Worm (Caenorhabditis elegans) whole organism, L2 larva: ENCODE results near the gene C08B11.9.

Source experiments
- C34F6.9 ChIP-seq: fragments of 150-350 bp; optimal IDR thresholded peaks from 2 replicates; lab custom pipeline; 2014; ENCODE audit warnings: missing biosample characterization, missing genetic modification characterization
- F13H6.1 ChIP-seq: sonication (generic microtip); optimal IDR thresholded peaks from 2 replicates; lab custom pipeline; 2016; ENCODE audit warnings: missing genetic modification characterization, missing compliant biosample characterization
- Y55F3AM.14 ChIP-seq: fragments of 200-800 bp; sonication (Bioruptor generic); optimal IDR thresholded peaks from 2 replicates; lab custom pipeline; 2018; ENCODE audit warnings: mild to moderate bottlenecking, missing genetic modification characterization, missing compliant biosample characterization
- ZK546.5 ChIP-seq: sonication (generic microtip); optimal IDR thresholded peaks from 2 replicates; lab custom pipeline; 2017; ENCODE audit warnings: missing biosample characterization, missing genetic modification characterization
- aly-2 ChIP-seq: fragments of 150-350 bp; optimal IDR thresholded peaks from 2 replicates; lab custom pipeline; 2014; ENCODE audit warnings: missing biosample characterization, missing genetic modification characterization
- ama-1 ChIP-seq: fragments of 150-350 bp; optimal IDR thresholded peaks from 2 replicates; lab custom pipeline; 2018; ENCODE audit warnings: inconsistent platforms
- ceh-16 ChIP-seq: fragments of 150-350 bp; optimal IDR thresholded peaks from 2 replicates; lab custom pipeline; 2014; ENCODE audit warnings: missing biosample characterization, missing genetic modification characterization
- ceh-82 ChIP-seq: fragments of 150-350 bp; optimal IDR thresholded peaks from 2 replicates; lab custom pipeline; 2014; ENCODE audit warnings: missing biosample characterization, missing genetic modification characterization
- crh-2 ChIP-seq: sonication (generic microtip); optimal IDR thresholded peaks from 2 replicates; lab custom pipeline; 2017; ENCODE audit warnings: missing biosample characterization, missing genetic modification characterization
- dmd-4 ChIP-seq: sonication (generic microtip); optimal IDR thresholded peaks from 2 replicates; lab custom pipeline; 2017; ENCODE audit warnings: missing biosample characterization, missing genetic modification characterization
- egl-27 ChIP-seq: sonication (generic microtip); optimal IDR thresholded peaks from 3 replicates; lab custom pipeline; 2017; ENCODE audit warnings: missing biosample characterization, missing genetic modification reagents, missing genetic modification characterization
- elt-1 ChIP-seq: fragments of 150-350 bp; optimal IDR thresholded peaks from 2 replicates; lab custom pipeline; 2014; ENCODE audit warnings: missing biosample characterization, missing genetic modification characterization
- elt-3 ChIP-seq: sonication (generic microtip); optimal IDR thresholded peaks from 2 replicates; lab custom pipeline; 2017; ENCODE audit warnings: missing biosample characterization, missing genetic modification characterization
- fos-1 ChIP-seq: fragments of 150-350 bp; optimal IDR thresholded peaks from 2 replicates; lab custom pipeline; 2014; ENCODE audit warnings: missing biosample characterization, missing genetic modification characterization
- gmeb-1 ChIP-seq: fragments of 150-350 bp; optimal IDR thresholded peaks from 2 replicates; lab custom pipeline; 2014; ENCODE audit warnings: missing biosample characterization, missing genetic modification characterization
- lin-11 ChIP-seq: fragments of 150-350 bp; sonication (generic microtip); optimal IDR thresholded peaks from 2 replicates; lab custom pipeline; 2014; ENCODE audit warnings: missing biosample characterization, missing genetic modification characterization, inconsistent platforms, mixed read lengths
- lsy-2 ChIP-seq, 2 experiments: fragments of 150-350 bp in 1 of 2; sonication (generic microtip) in 1 of 2; optimal IDR thresholded peaks; 2 replicates each; lab custom pipeline; 2014 to 2017; ENCODE audit warnings: missing biosample characterization in 2 of 2, missing genetic modification characterization in 2 of 2
- mab-5 ChIP-seq: fragments of 150-350 bp; optimal IDR thresholded peaks from 2 replicates; lab custom pipeline; 2014; ENCODE audit warnings: missing biosample characterization, missing genetic modification characterization
- mbf-1 ChIP-seq: sonication (generic microtip); optimal IDR thresholded peaks from 2 replicates; lab custom pipeline; 2017; ENCODE audit warnings: missing biosample characterization, missing genetic modification characterization
- mdl-1 ChIP-seq, 2 experiments: fragments of 150-350 bp in 1 of 2; sonication (generic microtip) in 1 of 2; optimal IDR thresholded peaks; 2 replicates each; lab custom pipeline; 2017; ENCODE audit warnings: missing biosample characterization in 2 of 2, missing genetic modification characterization in 2 of 2
- nhr-10 ChIP-seq: sonication (generic microtip); optimal IDR thresholded peaks from 2 replicates; lab custom pipeline; 2017; ENCODE audit warnings: missing biosample characterization, missing genetic modification characterization
- nhr-129 ChIP-seq: fragments of 150-350 bp; optimal IDR thresholded peaks from 2 replicates; lab custom pipeline; 2014; ENCODE audit warnings: missing biosample characterization, missing genetic modification characterization
- nhr-23 ChIP-seq: fragments of 150-350 bp; optimal IDR thresholded peaks from 2 replicates; lab custom pipeline; 2014; ENCODE audit warnings: missing biosample characterization, missing genetic modification reagents, missing genetic modification characterization
- nhr-237 ChIP-seq: fragments of 150-350 bp; optimal IDR thresholded peaks from 2 replicates; lab custom pipeline; 2014; ENCODE audit warnings: missing biosample characterization, missing genetic modification characterization
- nhr-25 ChIP-seq: fragments of 150-350 bp; sonication (generic microtip); optimal IDR thresholded peaks from 3 replicates; lab custom pipeline; 2014; ENCODE audit warnings: missing biosample characterization, missing genetic modification characterization
- nhr-6 ChIP-seq: fragments of 150-350 bp; optimal IDR thresholded peaks from 2 replicates; lab custom pipeline; 2014; ENCODE audit warnings: missing biosample characterization, missing genetic modification characterization
- peb-1 ChIP-seq: fragments of 150-350 bp; optimal IDR thresholded peaks from 2 replicates; lab custom pipeline; 2014; ENCODE audit warnings: missing biosample characterization, missing genetic modification characterization
- sem-4 ChIP-seq: fragments of 150-350 bp; optimal IDR thresholded peaks from 2 replicates; lab custom pipeline; 2014; ENCODE audit warnings: missing biosample characterization, missing genetic modification reagents, missing genetic modification characterization
- skn-1 ChIP-seq: sonication (generic microtip); optimal IDR thresholded peaks from 2 replicates; lab custom pipeline; 2017; ENCODE audit warnings: missing biosample characterization, missing genetic modification characterization
- sma-3 ChIP-seq: sonication (generic microtip); optimal IDR thresholded peaks from 2 replicates; lab custom pipeline; 2016; ENCODE audit warnings: missing genetic modification reagents, missing genetic modification characterization, missing compliant biosample characterization
- sma-9 ChIP-seq, 2 experiments: fragments of 150-350 bp in 1 of 2; sonication (generic microtip) in 1 of 2; optimal IDR thresholded peaks; 2 replicates each; lab custom pipeline; 2014 to 2016; ENCODE audit warnings: missing genetic modification characterization in 2 of 2, mild to moderate bottlenecking in 1 of 2, missing biosample characterization in 1 of 2, missing compliant biosample characterization in 1 of 2, missing genetic modification reagents in 1 of 2, moderate library complexity in 1 of 2
- unc-39 ChIP-seq: fragments of 150-350 bp; optimal IDR thresholded peaks from 2 replicates; lab custom pipeline; 2014; ENCODE audit warnings: missing biosample characterization, missing genetic modification characterization
- unc-55 ChIP-seq: fragments of 150-350 bp; sonication (generic microtip); optimal IDR thresholded peaks from 3 replicates; lab custom pipeline; 2014; ENCODE audit warnings: missing biosample characterization, missing genetic modification reagents, missing genetic modification characterization
- unc-62 ChIP-seq: fragments of 150-350 bp; optimal IDR thresholded peaks from 2 replicates; lab custom pipeline; 2014; ENCODE audit warnings: missing biosample characterization, missing genetic modification reagents, missing genetic modification characterization
- zag-1 ChIP-seq: fragments of 150-350 bp; optimal IDR thresholded peaks from 2 replicates; lab custom pipeline; 2014; ENCODE audit warnings: missing biosample characterization, missing genetic modification characterization
- ztf-11 ChIP-seq: sonication (generic microtip); optimal IDR thresholded peaks from 2 replicates; lab custom pipeline; 2017; ENCODE audit warnings: missing biosample characterization, missing genetic modification characterization
- ztf-4 ChIP-seq: fragments of 150-350 bp; optimal IDR thresholded peaks from 2 replicates; lab custom pipeline; 2014; ENCODE audit warnings: missing biosample characterization, missing genetic modification characterization

C08B11.9 gene

DNA sequence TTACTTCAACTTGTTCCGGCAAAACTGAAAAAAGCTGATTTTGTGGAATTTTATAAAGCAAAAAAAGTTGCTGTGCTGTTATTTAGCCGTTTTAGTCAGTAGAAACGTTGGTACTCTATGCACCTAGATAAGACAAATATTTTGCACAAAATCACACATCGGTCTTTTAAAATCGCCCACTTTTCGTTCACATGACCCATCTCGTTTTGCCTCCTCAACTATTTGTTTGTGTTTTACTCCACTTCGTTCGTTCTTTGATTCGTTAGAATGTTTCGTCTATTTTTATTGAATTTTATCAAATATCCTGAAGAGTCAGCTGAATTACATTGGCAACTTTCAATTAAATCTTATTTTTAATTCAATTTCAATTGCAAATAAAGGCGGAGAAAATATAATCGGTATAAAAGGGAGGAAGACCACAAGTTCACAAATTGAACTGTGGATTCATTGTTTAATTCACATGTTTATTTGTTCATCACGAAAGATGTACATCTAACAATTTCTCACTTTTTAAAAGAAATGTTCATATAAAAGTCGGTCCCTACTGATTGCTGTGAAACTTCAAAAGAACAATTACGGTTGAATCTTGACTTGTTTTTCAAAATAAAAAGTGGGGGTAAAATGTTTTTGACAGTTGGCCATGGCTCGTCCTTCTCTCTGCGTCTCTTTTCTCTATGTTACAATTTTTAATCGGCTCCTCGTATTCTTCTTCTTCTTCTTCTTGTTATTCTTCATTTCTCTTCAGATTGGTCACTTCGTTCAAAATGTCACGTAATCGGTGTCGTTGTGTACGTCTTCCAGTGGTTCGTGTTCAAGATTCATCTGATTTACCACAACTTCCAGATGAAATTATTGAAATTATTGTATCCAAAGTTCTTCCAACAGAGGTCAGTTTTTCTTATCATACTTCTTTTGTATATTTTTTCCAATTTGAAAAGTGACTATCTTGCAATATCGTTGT lies 25.6 kb downstream of the C08B11.9 start, which contains the start of gene DH11.2:
DH11.2 (plus strand) TSS at position 746 of the 961 bp plus-strand sequence.
- TF ChIP-seq nhr-10 (tag; lab: Kevin White, UChicago): no peak
- no peak for TF ChIP-seq nhr-23 (tag; lab: Kevin White, UChicago)
- TF ChIP-seq peb-1: no peak
- TF ChIP-seq elt-1: no peak
- TF ChIP-seq skn-1 (tag; lab: Kevin White, UChicago): no peak
- TF ChIP-seq ztf-4 (tag; lab: Kevin White, UChicago): no peak
- TF ChIP-seq C34F6.9 (tag; lab: Kevin White, UChicago): no peak
- TF ChIP-seq unc-39 (tag; lab: Kevin White, UChicago): no peak
- peak; percentile 4 for TF ChIP-seq gmeb-1 (tag; lab: Kevin White, UChicago)
- no peak for TF ChIP-seq unc-55
- TF ChIP-seq F13H6.1 (tag; lab: Kevin White, UChicago): no peak
- peak; percentile 31 for TF ChIP-seq nhr-129 (tag; lab: Kevin White, UChicago)
- no peak for TF ChIP-seq nhr-25 (tag; lab: Kevin White, UChicago)
- TF ChIP-seq dmd-4 (tag; lab: Kevin White, UChicago): no peak
- TF ChIP-seq sma-9 (GFP tag; optimal IDR thresholded peaks at IDR 0.05; lab: Kevin White, UChicago): peak; percentile 80
- TF ChIP-seq sma-9 (tag; optimal IDR thresholded peaks at IDR 0.05; lab: Kevin White, UChicago): no peak
- TF ChIP-seq mab-5: no peak
- no peak for TF ChIP-seq lin-11 (tag; lab: Kevin White, UChicago)
- TF ChIP-seq ztf-11 (tag; lab: Kevin White, UChicago): no peak
- peak in 1 of 2 experiments; percentile 6 for TF ChIP-seq lsy-2 (tag; optimal IDR thresholded peaks at IDR 0.05; lab: Kevin White, UChicago)
- peak; percentile 82 for TF ChIP-seq ama-1 (lab: Kevin White, UChicago)
- no peak for TF ChIP-seq mdl-1 (tag; optimal IDR thresholded peaks at IDR 0.05; lab: Kevin White, UChicago)
- no peak for TF ChIP-seq sem-4 (tag; lab: Kevin White, UChicago)
- no peak for TF ChIP-seq crh-2 (tag; lab: Kevin White, UChicago)
- TF ChIP-seq egl-27 (tag; lab: Kevin White, UChicago): no peak

- TF ChIP-seq unc-39 (tag; lab: Kevin White, UChicago): no peak
- TF ChIP-seq ceh-16 (tag; lab: Kevin White, UChicago): no peak
- no peak for TF ChIP-seq nhr-6 (tag; lab: Kevin White, UChicago)
- TF ChIP-seq zag-1 (tag; lab: Kevin White, UChicago): no peak
- TF ChIP-seq mbf-1: no peak
- no peak for TF ChIP-seq dmd-4 (tag; lab: Kevin White, UChicago)
- TF ChIP-seq nhr-23 (tag; lab: Kevin White, UChicago): no peak
- TF ChIP-seq, all 48 proteins: peak for 0
Measured at ce11 chrII:8008334-8008733, 29.6 kb downstream of the C08B11.9 start, which contains the start of gene glna-2. Gene glna-2 (plus strand): TSS chrII:8008634.

DNA sequence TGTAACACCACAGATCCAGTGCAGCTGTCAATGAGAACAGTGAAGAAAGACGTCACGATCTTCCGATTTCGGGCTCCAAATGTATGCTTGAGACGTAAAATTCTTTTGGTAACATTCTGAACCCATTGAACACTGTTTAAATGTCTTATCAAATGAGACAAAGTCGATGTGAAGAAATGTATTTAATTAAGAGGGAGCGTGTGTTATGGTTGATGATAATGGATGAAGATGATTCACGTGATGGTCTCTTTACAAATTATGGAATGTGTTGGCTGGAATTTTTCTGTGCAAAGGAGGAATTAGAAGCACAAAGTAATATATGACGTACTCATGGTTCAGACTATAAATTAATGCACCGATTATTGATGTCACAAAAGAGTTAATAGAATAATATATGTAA lies 31.0 kb downstream of the C08B11.9 start:
- no peak for TF ChIP-seq sem-4 (tag; lab: Kevin White, UChicago)
- TF ChIP-seq Y55F3AM.14 (GFP tag; lab: Kevin White, UChicago): no peak
- peak; percentile 54 for TF ChIP-seq sma-9 (GFP tag; optimal IDR thresholded peaks at IDR 0.05; lab: Kevin White, UChicago)
- no peak for TF ChIP-seq sma-9 (tag; optimal IDR thresholded peaks at IDR 0.05; lab: Kevin White, UChicago)
- TF ChIP-seq aly-2 (tag; lab: Kevin White, UChicago): no peak
- TF ChIP-seq fos-1 (tag; lab: Kevin White, UChicago): peak; percentile 17

- TF ChIP-seq ztf-4 (tag; lab: Kevin White, UChicago): no peak
- TF ChIP-seq ceh-82 (tag; lab: Kevin White, UChicago): no peak
- TF ChIP-seq fos-1 (tag; lab: Kevin White, UChicago): peak; percentile 57
Measured at ce11 chrII:8004752-8005151, 33.2 kb downstream of the C08B11.9 start.

DNA sequence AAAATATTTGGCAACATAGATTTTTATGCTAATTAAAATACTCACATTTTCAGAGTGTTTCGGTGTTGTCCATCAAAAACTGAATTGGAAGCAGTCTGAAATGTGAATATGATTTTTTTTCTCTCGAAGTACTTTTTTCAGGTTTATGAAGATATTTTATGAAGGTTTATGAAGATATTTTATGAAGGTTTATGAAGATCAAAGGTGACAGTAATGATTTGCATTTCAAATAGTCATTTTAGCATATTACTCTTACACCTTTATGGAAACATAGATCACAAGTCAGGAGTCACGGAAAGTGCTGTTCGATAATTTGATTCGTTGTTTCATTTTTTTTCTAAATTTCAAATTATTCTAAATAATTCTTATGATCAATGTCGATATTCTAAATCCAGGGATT lies 33.8 kb downstream of the C08B11.9 start, which contains the start of gene pgp-11:
pgp-11 (minus strand) TSS at position 101 of the 400 bp plus-strand sequence.
- TF ChIP-seq elt-1: no peak
- TF ChIP-seq ztf-11 (tag; lab: Kevin White, UChicago): no peak
- no peak for TF ChIP-seq nhr-237 (tag; lab: Kevin White, UChicago)
- TF ChIP-seq sem-4 (tag; lab: Kevin White, UChicago): no peak
- no peak for TF ChIP-seq ZK546.5 (tag; lab: Kevin White, UChicago)
- no peak for TF ChIP-seq unc-62
- TF ChIP-seq sma-3 (GFP tag; lab: Kevin White, UChicago): no peak
- no peak for TF ChIP-seq peb-1
- TF ChIP-seq egl-27 (tag; lab: Kevin White, UChicago): no peak
- no peak for TF ChIP-seq elt-3 (tag; lab: Kevin White, UChicago)
- TF ChIP-seq ceh-16 (tag; lab: Kevin White, UChicago): no peak
- no peak for TF ChIP-seq unc-55
- no peak for TF ChIP-seq nhr-6 (tag; lab: Kevin White, UChicago)
- TF ChIP-seq aly-2 (tag; lab: Kevin White, UChicago): no peak
- no peak for TF ChIP-seq nhr-10 (tag; lab: Kevin White, UChicago)
- TF ChIP-seq nhr-23 (tag; lab: Kevin White, UChicago): no peak
